Fruit fly (Drosophila melanogaster) whole organism, pupa: ENCODE data around the gene Ada1-2.

ENCODE experiments used
- CG10348 ChIP-seq: fragments of 200-800 bp; sonication (Bioruptor generic); IDR thresholded peaks from 2 replicates; pipeline ENCODE4 v1.3.6; 2022; ENCODE audit warnings: missing biosample characterization, missing genetic modification characterization
- CG12605 ChIP-seq: fragments of 200-800 bp; sonication (Bioruptor generic); IDR thresholded peaks from 2 replicates; pipeline ENCODE4 v1.3.6; 2022; ENCODE audit warnings: missing biosample characterization, missing genetic modification characterization
- CG13204 ChIP-seq: fragments of 200-800 bp; sonication (Bioruptor generic); optimal IDR thresholded peaks from 2 replicates; lab custom pipeline; 2018; ENCODE audit warnings: missing biosample characterization, mild to moderate bottlenecking, missing genetic modification characterization, moderate library complexity
- CG14655 ChIP-seq: fragments of 200-800 bp; sonication (Bioruptor generic); optimal IDR thresholded peaks from 3 replicates; lab custom pipeline; 2017; ENCODE audit warnings: mild to moderate bottlenecking, missing biosample characterization, missing genetic modification reagents, missing genetic modification characterization
- CG15710 ChIP-seq: fragments of 200-800 bp; sonication (Bioruptor generic); optimal IDR thresholded peaks from 2 replicates; lab custom pipeline; 2018; ENCODE audit warnings: missing biosample characterization, mild to moderate bottlenecking, missing genetic modification characterization, moderate library complexity
- CG17806 ChIP-seq: fragments of 200-800 bp; sonication (Bioruptor generic); optimal IDR thresholded peaks from 2 replicates; lab custom pipeline; 2018; ENCODE audit warnings: missing biosample characterization, mild to moderate bottlenecking, missing genetic modification characterization, moderate library complexity
- CG32121 ChIP-seq: fragments of 200-800 bp; sonication (Bioruptor generic); IDR thresholded peaks from 2 replicates; pipeline ENCODE4 v1.3.6; 2022; ENCODE audit warnings: missing biosample characterization, missing genetic modification characterization
- CG34367 ChIP-seq: fragments of 200-800 bp; sonication (Bioruptor generic); optimal IDR thresholded peaks from 2 replicates; lab custom pipeline; 2018; ENCODE audit warnings: missing biosample characterization, mild to moderate bottlenecking, missing genetic modification characterization
- CG4496 ChIP-seq: fragments of 200-800 bp; sonication (Bioruptor generic); IDR thresholded peaks from 3 replicates; pipeline ENCODE4 v1.3.6; 2022; ENCODE audit warnings: missing biosample characterization, missing genetic modification characterization
- CG8159 ChIP-seq: fragments of 200-800 bp; sonication (Bioruptor generic); optimal IDR thresholded peaks from 3 replicates; lab custom pipeline; 2018; ENCODE audit warnings: missing biosample characterization, mild to moderate bottlenecking, missing genetic modification characterization, moderate library complexity
- CG8301 ChIP-seq: fragments of 200-800 bp; sonication (Bioruptor generic); optimal IDR thresholded peaks from 2 replicates; lab custom pipeline; 2018; ENCODE audit warnings: missing biosample characterization, mild to moderate bottlenecking, missing genetic modification characterization
- CG9948 ChIP-seq: fragments of 200-800 bp; sonication (Bioruptor generic); optimal IDR thresholded peaks from 2 replicates; lab custom pipeline; 2018; ENCODE audit warnings: missing biosample characterization, mild to moderate bottlenecking, missing genetic modification characterization, moderate library complexity
- D1 ChIP-seq: fragments of 200-800 bp; sonication (Bioruptor generic); optimal IDR thresholded peaks from 2 replicates; lab custom pipeline; 2018; ENCODE audit warnings: missing biosample characterization, mild to moderate bottlenecking, missing genetic modification characterization, moderate library complexity
- EcR ChIP-seq: fragments of 200-800 bp; sonication (Bioruptor generic); optimal IDR thresholded peaks from 3 replicates; lab custom pipeline; 2019; ENCODE audit warnings: missing biosample characterization, missing genetic modification characterization, mild to moderate bottlenecking, moderate library complexity, missing genetic modification reagents
- Ets98B ChIP-seq: fragments of 200-800 bp; sonication (Bioruptor generic); IDR thresholded peaks from 2 replicates; pipeline ENCODE4 v1.3.6; 2022; ENCODE audit warnings: missing biosample characterization, missing genetic modification characterization
- Pif1A ChIP-seq: fragments of 200-800 bp; sonication (Bioruptor generic); optimal IDR thresholded peaks from 3 replicates; lab custom pipeline; 2016; ENCODE audit warnings: missing biosample characterization, missing genetic modification characterization
- Pif1B ChIP-seq: fragments of 200-800 bp; sonication (Bioruptor generic); optimal IDR thresholded peaks from 3 replicates; lab custom pipeline; 2016; ENCODE audit warnings: missing biosample characterization, missing genetic modification characterization
- Snoo ChIP-seq: fragments of 200-800 bp; sonication (Bioruptor generic); optimal IDR thresholded peaks from 3 replicates; lab custom pipeline; 2017; ENCODE audit warnings: missing biosample characterization, mild to moderate bottlenecking, missing genetic modification characterization, inconsistent platforms
- fd96Ca ChIP-seq: fragments of 200-800 bp; sonication (Bioruptor generic); IDR thresholded peaks from 3 replicates; pipeline ENCODE4 v1.3.6; 2022; ENCODE audit warnings: missing biosample characterization, missing genetic modification characterization
- gl ChIP-seq: fragments of 200-800 bp; sonication (Bioruptor generic); optimal IDR thresholded peaks from 2 replicates; lab custom pipeline; 2018; ENCODE audit warnings: missing biosample characterization, mild to moderate bottlenecking, missing genetic modification characterization
- rn ChIP-seq: fragments of 200-800 bp; sonication (Bioruptor generic); IDR thresholded peaks from 2 replicates; pipeline ENCODE4 v1.3.6; 2022; ENCODE audit warnings: missing biosample characterization, missing genetic modification characterization

Ada1-2 gene

dm6 chr2L:11958729-11959128, 34.0 kb upstream of the Ada1-2 start:
- TF ChIP-seq CG14655 (GFP tag; lab: Kevin White, UChicago) (peak; percentile 32), CG32121 (GFP tag; lab: Robert Waterston, UW) (no peak), Pif1A (GFP tag; lab: Kevin White, UChicago) (peak; percentile 10), CG8159 (tag; lab: Kevin White, UChicago) (peak; percentile 18)

- TF ChIP-seq EcR (GFP tag; lab: Kevin White, UChicago) (no peak), CG9948 (tag; lab: Kevin White, UChicago) (no peak), CG17806 (tag; lab: Kevin White, UChicago) (no peak), CG8159 (tag; lab: Kevin White, UChicago) (no peak), CG32121 (GFP tag; lab: Robert Waterston, UW) (no peak), CG34367 (no peak), CG8301 (tag; lab: Kevin White, UChicago) (no peak), CG14655 (GFP tag; lab: Kevin White, UChicago) (no peak), Pif1A (GFP tag; lab: Kevin White, UChicago) (no peak), CG10348 (GFP tag; lab: Robert Waterston, UW) (no peak), Pif1B (GFP tag; lab: Kevin White, UChicago) (no peak), rn (GFP tag; lab: Robert Waterston, UW) (no peak), gl (no peak), CG12605 (GFP tag; lab: Robert Waterston, UW) (no peak), CG4496 (GFP tag; lab: Robert Waterston, UW) (no peak), Ets98B (GFP tag; lab: Robert Waterston, UW) (no peak), fd96Ca (GFP tag; lab: Robert Waterston, UW) (no peak), CG15710 (tag; lab: Kevin White, UChicago) (no peak), Snoo (tag; lab: Kevin White, UChicago) (no peak), CG13204 (no peak)
- TF ChIP-seq, all 21 proteins: peak for 0
Measured at dm6 chr2L:11960909-11961308, 31.8 kb upstream of the Ada1-2 start.

- TF ChIP-seq CG15710 (tag; lab: Kevin White, UChicago) (no peak), gl (no peak), CG17806 (tag; lab: Kevin White, UChicago) (no peak), CG13204 (no peak), D1 (tag; lab: Kevin White, UChicago) (no peak), CG12605 (GFP tag; lab: Robert Waterston, UW) (no peak), Pif1B (GFP tag; lab: Kevin White, UChicago) (no peak), CG34367 (no peak), Pif1A (GFP tag; lab: Kevin White, UChicago) (peak; percentile 21)
Measured at dm6 chr2L:11963422-11964322, 29.0 kb upstream of the Ada1-2 start.

dm6 chr2L:11965610-11966594, 26.8 kb upstream of the Ada1-2 start:
- TF ChIP-seq CG17806 (tag; lab: Kevin White, UChicago): peak; percentile 18
- TF ChIP-seq CG12605 (GFP tag; lab: Robert Waterston, UW): no peak
- TF ChIP-seq Snoo (tag; lab: Kevin White, UChicago): peak; percentile 25
- TF ChIP-seq fd96Ca (GFP tag; lab: Robert Waterston, UW): 0 out of 3 replicates have a peak, but pooled peaks have one; percentile 28
- TF ChIP-seq CG32121 (GFP tag; lab: Robert Waterston, UW): no peak
- no peak for TF ChIP-seq Pif1A (GFP tag; lab: Kevin White, UChicago)
- TF ChIP-seq Pif1B (GFP tag; lab: Kevin White, UChicago): no peak
- peak; percentile 59 for TF ChIP-seq CG15710 (tag; lab: Kevin White, UChicago)
- TF ChIP-seq CG13204: no peak
- TF ChIP-seq CG4496 (GFP tag; lab: Robert Waterston, UW): no peak
- TF ChIP-seq D1 (tag; lab: Kevin White, UChicago): no peak
- TF ChIP-seq CG8301 (tag; lab: Kevin White, UChicago): peak; percentile 22
- peak; percentile 8 for TF ChIP-seq CG34367
- no peak for TF ChIP-seq Ets98B (GFP tag; lab: Robert Waterston, UW)
- peak; percentile 43 for TF ChIP-seq gl
- TF ChIP-seq CG8159 (tag; lab: Kevin White, UChicago): peak; percentile 67
- peak; percentile 43 for TF ChIP-seq CG9948 (tag; lab: Kevin White, UChicago)
- TF ChIP-seq rn (GFP tag; lab: Robert Waterston, UW): no peak
- peak; percentile 53 for TF ChIP-seq CG14655 (GFP tag; lab: Kevin White, UChicago)
- TF ChIP-seq EcR (GFP tag; lab: Kevin White, UChicago): peak; percentile 49
- no peak for TF ChIP-seq CG10348 (GFP tag; lab: Robert Waterston, UW)
